Fruit fly (Drosophila melanogaster): ENCODE data around the gene CG42523.

dm6 chr2L:4794524-4794804, 31.8 kb downstream of the CG42523 start, which contains the start of gene CG3294:
- no peak for TF ChIP-seq CG1620 (GFP tag; optimal IDR thresholded peaks at IDR 0.05)
- TF ChIP-seq bab1 (GFP tag; optimal IDR thresholded peaks at IDR 0.05): no peak
- TF ChIP-seq CG33017 (tag; optimal IDR thresholded peaks at IDR 0.05): no peak
- TF ChIP-seq toe (GFP tag; optimal IDR thresholded peaks at IDR 0.05): no peak

Data from whole organism, adult.